Worm (Caenorhabditis elegans) whole organism, L1 larva: ENCODE results near the gene col-13.

ENCODE experiments used
- C16A3.4 ChIP-seq: fragments of 150-350 bp; optimal IDR thresholded peaks from 2 replicates; lab custom pipeline; 2014; ENCODE audit warnings: missing biosample characterization, missing genetic modification characterization
- C34B4.2 ChIP-seq: sonication (generic microtip); optimal IDR thresholded peaks from 2 replicates; lab custom pipeline; 2017; ENCODE audit warnings: mild to moderate bottlenecking, missing genetic modification characterization, missing compliant biosample characterization
- F16B12.6 ChIP-seq: fragments of 150-350 bp; optimal IDR thresholded peaks from 2 replicates; lab custom pipeline; 2014; ENCODE audit warnings: missing biosample characterization, missing genetic modification characterization
- Y116A8C.19 ChIP-seq: sonication (generic microtip); optimal IDR thresholded peaks from 2 replicates; lab custom pipeline; 2016; ENCODE audit warnings: missing compliant biosample characterization, missing genetic modification characterization, borderline replicate concordance
- aha-1 ChIP-seq: fragments of 150-350 bp; optimal IDR thresholded peaks from 2 replicates; lab custom pipeline; 2014; ENCODE audit warnings: missing biosample characterization, missing genetic modification characterization
- ama-1 ChIP-seq: fragments of 150-350 bp; optimal IDR thresholded peaks from 2 replicates; lab custom pipeline; 2014
- ceh-63 ChIP-seq: fragments of 200-800 bp; sonication (Bioruptor generic); optimal IDR thresholded peaks from 2 replicates; lab custom pipeline; 2018; ENCODE audit warnings: mild to moderate bottlenecking, missing genetic modification characterization, missing compliant biosample characterization
- ceh-82 ChIP-seq, 3 experiments: fragments of 150-350 bp in 1 of 3; sonication (generic microtip) in 2 of 3; optimal IDR thresholded peaks; 2 replicates each; lab custom pipeline; 2014 to 2017; ENCODE audit warnings: missing biosample characterization in 3 of 3, missing genetic modification characterization in 3 of 3
- ceh-90 ChIP-seq: sonication (generic microtip); optimal IDR thresholded peaks from 2 replicates; lab custom pipeline; 2016; ENCODE audit warnings: missing genetic modification characterization, missing compliant biosample characterization
- dpl-1 ChIP-seq, 3 experiments: fragments of 150-350 bp in 2 of 3; sonication (generic microtip) in 1 of 3; optimal IDR thresholded peaks; 2 replicates each; lab custom pipeline; 2014 to 2017; ENCODE audit warnings: missing biosample characterization in 3 of 3, missing genetic modification characterization in 3 of 3, missing genetic modification reagents in 3 of 3
- dsc-1 ChIP-seq: sonication (generic microtip); optimal IDR thresholded peaks from 2 replicates; lab custom pipeline; 2016; ENCODE audit warnings: mild to moderate bottlenecking, missing genetic modification characterization, missing compliant biosample characterization
- efl-1 ChIP-seq, 4 experiments: fragments of 150-350 bp; optimal IDR thresholded peaks in 3 of 4; peaks in 1 of 4; 1 replicate in 1 of 4; 2 replicates in 3 of 4; lab custom pipeline; 2014; ENCODE audit warnings: missing biosample characterization in 2 of 4, missing genetic modification characterization in 2 of 4, missing genetic modification reagents in 2 of 4
- efl-3 ChIP-seq: fragments of 200-800 bp; sonication (Bioruptor generic); optimal IDR thresholded peaks from 2 replicates; lab custom pipeline; 2018; ENCODE audit warnings: mild to moderate bottlenecking, missing genetic modification characterization, missing compliant biosample characterization
- egl-13 ChIP-seq: sonication (generic microtip); optimal IDR thresholded peaks from 2 replicates; lab custom pipeline; 2016; ENCODE audit warnings: missing genotype, missing genetic modification reagents, missing genetic modification characterization, missing compliant biosample characterization
- elt-2 ChIP-seq: sonication (generic microtip); optimal IDR thresholded peaks from 2 replicates; lab custom pipeline; 2016; ENCODE audit warnings: missing genetic modification characterization, mild to moderate bottlenecking, inconsistent platforms, missing compliant biosample characterization, missing genetic modification reagents
- ets-5 ChIP-seq: fragments of 200-800 bp; sonication (Bioruptor generic); IDR thresholded peaks from 2 replicates; pipeline ENCODE4 v1.3.6; 2022; ENCODE audit warnings: missing genetic modification characterization, missing compliant biosample characterization
- fkh-10 ChIP-seq: sonication (generic microtip); optimal IDR thresholded peaks from 2 replicates; lab custom pipeline; 2017; ENCODE audit warnings: missing biosample characterization, missing genetic modification reagents, missing genetic modification characterization
- fkh-4 ChIP-seq: sonication (generic microtip); optimal IDR thresholded peaks from 2 replicates; lab custom pipeline; 2016; ENCODE audit warnings: missing compliant biosample characterization, missing genetic modification characterization, borderline replicate concordance
- fkh-8 ChIP-seq: sonication (generic microtip); optimal IDR thresholded peaks from 2 replicates; lab custom pipeline; 2016; ENCODE audit warnings: mild to moderate bottlenecking, missing genetic modification characterization, missing compliant biosample characterization
- fos-1 ChIP-seq: fragments of 150-350 bp; optimal IDR thresholded peaks from 2 replicates; lab custom pipeline; 2014; ENCODE audit warnings: missing biosample characterization, missing genetic modification characterization
- hlh-4 ChIP-seq: sonication (generic microtip); optimal IDR thresholded peaks from 2 replicates; lab custom pipeline; 2016; ENCODE audit warnings: mild to moderate bottlenecking, missing genetic modification characterization, missing compliant biosample characterization
- irx-1 ChIP-seq: sonication (generic microtip); optimal IDR thresholded peaks from 2 replicates; lab custom pipeline; 2016; ENCODE audit warnings: missing genetic modification characterization, missing compliant biosample characterization
- isw-1 ChIP-seq: fragments of 200-800 bp; sonication (Bioruptor generic); IDR thresholded peaks from 2 replicates; pipeline ENCODE4 v1.3.6; 2022; ENCODE audit warnings: missing genetic modification characterization, missing compliant biosample characterization
- jun-1 ChIP-seq: fragments of 150-350 bp; optimal IDR thresholded peaks from 2 replicates; lab custom pipeline; 2014; ENCODE audit warnings: missing biosample characterization, missing genetic modification reagents, missing genetic modification characterization
- lin-13 ChIP-seq: fragments of 150-350 bp; optimal IDR thresholded peaks from 2 replicates; lab custom pipeline; 2014; ENCODE audit warnings: missing biosample characterization, missing genetic modification reagents, missing genetic modification characterization
- lin-15B ChIP-seq: fragments of 150-350 bp; sonication (generic microtip); optimal IDR thresholded peaks from 3 replicates; lab custom pipeline; 2014; ENCODE audit warnings: missing biosample characterization, missing genetic modification characterization
- lin-39 ChIP-seq: fragments of 150-350 bp; optimal IDR thresholded peaks from 2 replicates; lab custom pipeline; 2014; ENCODE audit warnings: missing biosample characterization, missing genetic modification reagents, missing genetic modification characterization
- mab-9 ChIP-seq: fragments of 200-800 bp; sonication (Bioruptor generic); IDR thresholded peaks from 2 replicates; pipeline ENCODE4 v1.3.6; 2022; ENCODE audit warnings: missing genetic modification reagents, missing genetic modification characterization, missing compliant biosample characterization
- mep-1 ChIP-seq: fragments of 150-350 bp; optimal IDR thresholded peaks from 2 replicates; lab custom pipeline; 2014; ENCODE audit warnings: missing biosample characterization, missing genetic modification characterization
- nhr-12 ChIP-seq: sonication (generic microtip); optimal IDR thresholded peaks from 2 replicates; lab custom pipeline; 2017; ENCODE audit warnings: missing biosample characterization, missing genetic modification characterization
- nhr-19 ChIP-seq: fragments of 200-800 bp; sonication (Bioruptor generic); conservative IDR thresholded peaks from 2 replicates; pipeline ENCODE4 v1.3.6; 2022; ENCODE audit warnings: missing genetic modification characterization, missing compliant biosample characterization
- nhr-20 ChIP-seq: sonication (generic microtip); optimal IDR thresholded peaks from 2 replicates; lab custom pipeline; 2016; ENCODE audit warnings: mild to moderate bottlenecking, missing genetic modification characterization, missing compliant biosample characterization
- nhr-28 ChIP-seq: fragments of 150-350 bp; optimal IDR thresholded peaks from 2 replicates; lab custom pipeline; 2014; ENCODE audit warnings: missing biosample characterization, missing genetic modification characterization
- nhr-76 ChIP-seq: sonication (generic microtip); optimal IDR thresholded peaks from 2 replicates; lab custom pipeline; 2017; ENCODE audit warnings: missing biosample characterization, missing genetic modification characterization
- nhr-85 ChIP-seq: sonication (generic microtip); peaks from one replicate; lab custom pipeline; 2016; ENCODE audit warnings: missing genetic modification characterization, inconsistent platforms, missing compliant biosample characterization
- nhr-90 ChIP-seq: sonication (generic microtip); optimal IDR thresholded peaks from 2 replicates; lab custom pipeline; 2016; ENCODE audit warnings: mild to moderate bottlenecking, missing genetic modification characterization, missing compliant biosample characterization; ENCODE audit not compliant: poor library complexity
- pag-3 ChIP-seq: sonication (generic microtip); optimal IDR thresholded peaks from 2 replicates; lab custom pipeline; 2017; ENCODE audit warnings: missing genetic modification characterization, mild to moderate bottlenecking, missing compliant biosample characterization, antibody characterized with exemption, borderline replicate concordance; ENCODE audit not compliant: insufficient read depth
- pqm-1 ChIP-seq: sonication (generic microtip); optimal IDR thresholded peaks from 3 replicates; lab custom pipeline; 2017; ENCODE audit warnings: missing biosample characterization, missing genetic modification characterization
- skn-1 ChIP-seq: fragments of 150-350 bp; optimal IDR thresholded peaks from 2 replicates; lab custom pipeline; 2014; ENCODE audit warnings: missing biosample characterization, missing genetic modification characterization
- snpc-4 ChIP-seq: fragments of 150-350 bp; optimal IDR thresholded peaks from 2 replicates; lab custom pipeline; 2014; ENCODE audit warnings: missing biosample characterization, missing genetic modification characterization
- snu-23 ChIP-seq: sonication (generic microtip); optimal IDR thresholded peaks from 2 replicates; lab custom pipeline; 2016; ENCODE audit warnings: missing genetic modification characterization, missing compliant biosample characterization
- sox-4 ChIP-seq: sonication (generic microtip); optimal IDR thresholded peaks from 2 replicates; lab custom pipeline; 2016; ENCODE audit warnings: missing genetic modification characterization, missing compliant biosample characterization
- sptf-1 ChIP-seq: fragments of 150-350 bp; optimal IDR thresholded peaks from 2 replicates; lab custom pipeline; 2014; ENCODE audit warnings: missing biosample characterization, missing genetic modification characterization
- sup-37 ChIP-seq: fragments of 200-800 bp; sonication (Bioruptor generic); optimal IDR thresholded peaks from 2 replicates; lab custom pipeline; 2018; ENCODE audit warnings: mild to moderate bottlenecking, missing genetic modification characterization, missing compliant biosample characterization
- swsn-7 ChIP-seq: sonication (generic microtip); optimal IDR thresholded peaks from 2 replicates; lab custom pipeline; 2016; ENCODE audit warnings: missing genetic modification characterization, missing compliant biosample characterization
- tbx-2 ChIP-seq: sonication (generic microtip); optimal IDR thresholded peaks from 2 replicates; lab custom pipeline; 2016; ENCODE audit warnings: missing genetic modification characterization, missing compliant biosample characterization
- tlp-1 ChIP-seq: fragments of 150-350 bp; optimal IDR thresholded peaks from 2 replicates; lab custom pipeline; 2014; ENCODE audit warnings: missing biosample characterization, missing genetic modification characterization
- unc-130 ChIP-seq: fragments of 150-350 bp; optimal IDR thresholded peaks from 2 replicates; lab custom pipeline; 2017; ENCODE audit warnings: missing biosample characterization, missing genetic modification characterization, inconsistent platforms
- unc-62 ChIP-seq: fragments of 150-350 bp; optimal IDR thresholded peaks from 2 replicates; lab custom pipeline; 2014; ENCODE audit warnings: missing biosample characterization, missing genetic modification reagents, missing genetic modification characterization
- vab-15 ChIP-seq: sonication (generic microtip); optimal IDR thresholded peaks from 2 replicates; lab custom pipeline; 2017; ENCODE audit warnings: missing genotype, mild to moderate bottlenecking, missing genetic modification characterization, missing compliant biosample characterization
- zag-1 ChIP-seq: fragments of 150-350 bp; optimal IDR thresholded peaks from 2 replicates; lab custom pipeline; 2014; ENCODE audit warnings: missing biosample characterization, missing genetic modification characterization
- zip-4 ChIP-seq: fragments of 200-800 bp; sonication (Bioruptor generic); optimal IDR thresholded peaks from 2 replicates; lab custom pipeline; 2018; ENCODE audit warnings: mild to moderate bottlenecking, missing genetic modification characterization, moderate library complexity, missing compliant biosample characterization
- ztf-11 ChIP-seq, 2 experiments: sonication (generic microtip); optimal IDR thresholded peaks; 2 replicates each; lab custom pipeline; 2016 to 2017; ENCODE audit warnings: missing genetic modification characterization in 2 of 2, missing biosample characterization in 1 of 2, missing compliant biosample characterization in 1 of 2
- ztf-4 ChIP-seq: fragments of 150-350 bp; optimal IDR thresholded peaks from 2 replicates; lab custom pipeline; 2014; ENCODE audit warnings: missing biosample characterization, missing genetic modification characterization

The col-13 gene

DNA sequence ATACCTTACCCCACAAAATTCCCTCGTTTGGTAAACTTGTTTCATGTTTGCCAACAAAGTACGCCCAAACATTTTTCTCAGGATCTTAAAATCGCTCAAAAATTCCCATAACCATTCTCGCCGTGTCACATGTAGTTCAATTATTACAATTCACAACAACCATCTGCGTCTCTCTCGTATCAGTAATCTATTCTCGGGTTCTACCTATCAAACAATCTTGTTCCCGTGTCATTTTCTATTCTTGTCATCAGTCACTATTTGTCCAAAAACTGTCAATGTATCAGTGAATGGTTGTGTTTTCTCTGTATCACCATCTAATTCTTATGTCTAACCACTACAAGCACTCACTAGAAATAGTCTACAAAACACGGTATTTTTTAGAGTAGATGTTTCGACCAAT lies 50.5 kb downstream of the col-13 start (continued):
- TF ChIP-seq nhr-20 (tag; lab: Kevin White, UChicago) (peak; percentile 72), tlp-1 (tag; lab: Kevin White, UChicago) (no peak), ets-5 (GFP tag; lab: Robert Waterston, UW) (no peak), fkh-8 (tag; lab: Kevin White, UChicago) (no peak), nhr-85 (peak; percentile 76), unc-62 (GFP tag; lab: Kevin White, UChicago) (no peak), efl-1 (optimal IDR thresholded peaks at IDR 0.05; lab: Kevin White, UChicago) (no peak), efl-1 (GFP tag; optimal IDR thresholded peaks at IDR 0.05 in 1 of 2; lab: Kevin White, UChicago) (peak in 1 of 2 experiments; percentile 59), skn-1 (tag; lab: Kevin White, UChicago) (no peak), sox-4 (tag; lab: Kevin White, UChicago) (no peak), ama-1 (no peak), zip-4 (GFP tag; lab: Kevin White, UChicago) (no peak), C16A3.4 (tag; lab: Kevin White, UChicago) (peak; percentile 5), nhr-19 (GFP tag; lab: Robert Waterston, UW) (no peak), dsc-1 (no peak), F16B12.6 (no peak), mep-1 (tag; lab: Kevin White, UChicago) (no peak), C34B4.2 (no peak), efl-3 (GFP tag; lab: Kevin White, UChicago) (no peak), nhr-90 (tag; lab: Kevin White, UChicago) (peak; percentile 14), fos-1 (tag; lab: Kevin White, UChicago) (no peak), sup-37 (GFP tag; lab: Kevin White, UChicago) (no peak), lin-15B (tag; lab: Kevin White, UChicago) (no peak), egl-13 (tag; lab: Kevin White, UChicago) (no peak), pqm-1 (no peak), elt-2 (peak; percentile 76), tbx-2 (tag; lab: Kevin White, UChicago) (peak; percentile 48), nhr-28 (tag; lab: Kevin White, UChicago) (no peak), mab-9 (no peak), nhr-12 (tag; lab: Kevin White, UChicago) (no peak), jun-1 (tag; lab: Kevin White, UChicago) (no peak), sptf-1 (tag; lab: Kevin White, UChicago) (no peak), isw-1 (GFP tag; lab: Robert Waterston, UW) (no peak), ceh-82 (tag; optimal IDR thresholded peaks at IDR 0.05; lab: Kevin White, UChicago) (no peak), lin-39 (tag; lab: Kevin White, UChicago) (no peak), snu-23 (GFP tag; lab: Kevin White, UChicago) (peak; percentile 52), unc-130 (tag; lab: Kevin White, UChicago) (no peak), hlh-4 (tag; lab: Kevin White, UChicago) (no peak), irx-1 (no peak), Y116A8C.19 (tag; lab: Kevin White, UChicago) (no peak), nhr-76 (tag; lab: Kevin White, UChicago) (no peak), fkh-4 (tag; lab: Kevin White, UChicago) (no peak), pag-3 (tag; lab: Kevin White, UChicago) (no peak), swsn-7 (tag; lab: Kevin White, UChicago) (no peak), dpl-1 (GFP tag; optimal IDR thresholded peaks at IDR 0.05; lab: Kevin White, UChicago) (no peak), vab-15 (tag; lab: Kevin White, UChicago) (no peak), fkh-10 (GFP tag; lab: Kevin White, UChicago) (no peak), aha-1 (no peak), ceh-63 (no peak), lin-13 (GFP tag; lab: Kevin White, UChicago) (no peak), zag-1 (tag; lab: Kevin White, UChicago) (no peak), snpc-4 (tag; lab: Kevin White, UChicago) (no peak), ztf-11 (tag; optimal IDR thresholded peaks at IDR 0.05; lab: Kevin White, UChicago) (no peak), ztf-4 (tag; lab: Kevin White, UChicago) (no peak), ceh-90 (tag; lab: Kevin White, UChicago) (no peak)
